Worm (Caenorhabditis elegans) whole organism, L1 larva: ENCODE results near the gene C56G2.22.

Source experiments
- fos-1 ChIP-seq: fragments of 150-350 bp; optimal IDR thresholded peaks from 2 replicates; lab custom pipeline; 2014; ENCODE audit warnings: missing biosample characterization, missing genetic modification characterization
- lin-14 ChIP-seq: fragments of 200-800 bp; sonication (Bioruptor generic); optimal IDR thresholded peaks from 2 replicates; lab custom pipeline; 2018; ENCODE audit warnings: mild to moderate bottlenecking, missing genetic modification characterization, moderate library complexity, missing compliant biosample characterization
- mdl-1 ChIP-seq, 2 experiments: fragments of 150-350 bp; optimal IDR thresholded peaks; 2 replicates each; lab custom pipeline; 2014 to 2017; ENCODE audit warnings: missing biosample characterization in 2 of 2, missing genetic modification characterization in 2 of 2, inconsistent platforms in 1 of 2
- nhr-90 ChIP-seq: sonication (generic microtip); optimal IDR thresholded peaks from 2 replicates; lab custom pipeline; 2016; ENCODE audit warnings: mild to moderate bottlenecking, missing genetic modification characterization, missing compliant biosample characterization; ENCODE audit not compliant: poor library complexity
- pag-3 ChIP-seq: sonication (generic microtip); optimal IDR thresholded peaks from 2 replicates; lab custom pipeline; 2017; ENCODE audit warnings: missing genetic modification characterization, mild to moderate bottlenecking, missing compliant biosample characterization, antibody characterized with exemption, borderline replicate concordance; ENCODE audit not compliant: insufficient read depth
- rnt-1 ChIP-seq: sonication (generic microtip); optimal IDR thresholded peaks from 2 replicates; lab custom pipeline; 2016; ENCODE audit warnings: mild to moderate bottlenecking, missing genetic modification characterization, moderate library complexity, missing compliant biosample characterization
- ztf-11 ChIP-seq, 2 experiments: sonication (generic microtip); optimal IDR thresholded peaks; 2 replicates each; lab custom pipeline; 2016 to 2017; ENCODE audit warnings: missing genetic modification characterization in 2 of 2, missing biosample characterization in 1 of 2, missing compliant biosample characterization in 1 of 2

- TF ChIP-seq fos-1 (no peak), lin-14 (GFP tag; lab: Kevin White, UChicago) (no peak), mdl-1 (tag; optimal IDR thresholded peaks at IDR 0.05; lab: Kevin White, UChicago) (no peak), pag-3 (tag; lab: Kevin White, UChicago) (no peak), nhr-90 (tag; lab: Kevin White, UChicago) (no peak), rnt-1 (tag; lab: Kevin White, UChicago) (no peak), ztf-11 (tag; optimal IDR thresholded peaks at IDR 0.05; lab: Kevin White, UChicago) (no peak)
These were observed 37.2 kb upstream of the C56G2.22 start, which contains the start of gene gar-2 for ce11 chrIII:6309066-6309465.
